1 fruit fly cellular context compared by ENCODE assay signal in the genomic region with DNA sequence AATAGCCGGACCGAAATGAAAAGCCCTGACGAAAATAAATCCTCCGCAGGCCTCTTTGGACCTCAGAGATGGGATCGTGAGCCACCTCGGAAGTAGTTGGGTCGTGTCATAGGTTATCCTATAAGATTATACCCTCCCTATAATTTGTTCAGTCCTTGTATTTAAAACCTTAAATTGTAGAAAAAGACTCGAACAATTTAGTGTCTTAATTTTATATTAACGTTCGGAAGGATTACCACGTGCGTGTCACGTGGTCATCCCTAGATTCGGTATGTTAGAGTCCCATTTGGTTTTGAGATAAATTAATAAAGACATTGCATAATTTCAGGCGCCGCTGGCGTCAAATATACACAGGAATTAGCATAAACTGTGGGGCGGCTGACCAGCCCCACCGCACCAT.
A peak's percentile ranks its signal among the peaks of the same experiment; 100 is the strongest.
TF ChIP-seq lines count a peak whose summit lies in the region.

No protein-coding gene starts in this region.

TF ChIP-seq in whole organism, embryonic, 481 proteins besides CTCF, POLR2A, EP300 and RAD21 (continued from another document):
- TF ChIP-seq nerfin-2 (GFP tag; IDR thresholded peaks at IDR 0.05; lab: Robert Waterston, UW; ENCODE audit: partially characterized antibody) (peak; percentile 60; the same call in 1 of the 2 replicates), sd (tag; optimal IDR thresholded peaks at IDR 0.05; lab: Kevin White, UChicago) (no peak), CG3995 (GFP tag; optimal IDR thresholded peaks at IDR 0.05; lab: Kevin White, UChicago) (no peak), CG9215 (GFP tag; IDR thresholded peaks at IDR 0.05; lab: Robert Waterston, UW) (peak; percentile 24; the same call in 1 of the 2 replicates), ATbp (GFP tag; optimal IDR thresholded peaks at IDR 0.05; lab: Kevin White, UChicago) (peak; percentile 17), Camta (GFP tag; optimal IDR thresholded peaks at IDR 0.05; lab: Kevin White, UChicago) (peak; percentile 34), sna (GFP tag; IDR thresholded peaks at IDR 0.05; lab: Robert Waterston, UW; ENCODE audit: partially characterized antibody) (peak; percentile 85), CG7745 (tag; optimal IDR thresholded peaks at IDR 0.05; lab: Kevin White, UChicago) (no peak), CG12744 (GFP tag; optimal IDR thresholded peaks at IDR 0.05; lab: Kevin White, UChicago) (peak; percentile 32), nmo (GFP tag; optimal IDR thresholded peaks at IDR 0.05; lab: Kevin White, UChicago) (peak; percentile 50), knrl (GFP tag; IDR thresholded peaks at IDR 0.05; lab: Robert Waterston, UW; ENCODE audit: partially characterized antibody) (peak; percentile 72; the same call in 2 of the 3 replicates), hb (GFP tag; IDR thresholded peaks at IDR 0.05; lab: Robert Waterston, UW; ENCODE audit: partially characterized antibody) (peak; percentile 64; the same call in 1 of the 3 replicates), Rfx (GFP tag; IDR thresholded peaks at IDR 0.05; lab: Robert Waterston, UW) (peak; percentile 64), btn (GFP tag; optimal IDR thresholded peaks at IDR 0.05; lab: Kevin White, UChicago) (peak; percentile 34), Dll (GFP tag; IDR thresholded peaks at IDR 0.05; lab: Robert Waterston, UW; ENCODE audit: partially characterized antibody) (peak; percentile 96), Awh (GFP tag; IDR thresholded peaks at IDR 0.05; lab: Robert Waterston, UW) (0 out of 2 replicates have a peak, but pooled peaks have one; percentile 20), CG6683 (GFP tag; optimal IDR thresholded peaks at IDR 0.05; lab: Kevin White, UChicago) (no peak), CG11695 (GFP tag; IDR thresholded peaks at IDR 0.05; lab: Robert Waterston, UW) (peak; percentile 38; the same call in 1 of the 3 replicates), ap (GFP tag; IDR thresholded peaks at IDR 0.05; lab: Robert Waterston, UW) (0 out of 2 replicates have a peak, but pooled peaks have one; percentile 38), seq (GFP tag; IDR thresholded peaks at IDR 0.05; lab: Robert Waterston, UW) (0 out of 2 replicates have a peak, but pooled peaks have one; percentile 19), ci (GFP tag; IDR thresholded peaks at IDR 0.05; lab: Robert Waterston, UW) (peak; percentile 67; the same call in 1 of the 3 replicates), CG4707 (GFP tag; optimal IDR thresholded peaks at IDR 0.05; lab: Kevin White, UChicago) (no peak), CG6765 (GFP tag; optimal IDR thresholded peaks at IDR 0.05; lab: Kevin White, UChicago) (no peak), D19A (tag; optimal IDR thresholded peaks at IDR 0.05; lab: Kevin White, UChicago) (peak; percentile 39), CG15073 (GFP tag; optimal IDR thresholded peaks at IDR 0.05; lab: Kevin White, UChicago) (no peak), row (GFP tag; IDR thresholded peaks at IDR 0.05; lab: Robert Waterston, UW) (peak; percentile 84), cad (GFP tag; optimal IDR thresholded peaks at IDR 0.05; lab: Kevin White, UChicago) (no peak), CG9797 (GFP tag; optimal IDR thresholded peaks at IDR 0.05; lab: Kevin White, UChicago) (no peak), chm (GFP tag; IDR thresholded peaks at IDR 0.05; lab: Robert Waterston, UW) (peak; percentile 60), BEAF-32 (GFP tag; optimal IDR thresholded peaks at IDR 0.05; lab: Kevin White, UChicago) (peak; percentile 74), E2f1 (GFP tag; IDR thresholded peaks at IDR 0.05; lab: Robert Waterston, UW) (no peak), dimm (GFP tag; IDR thresholded peaks at IDR 0.05; lab: Robert Waterston, UW) (no peak), fd3F (GFP tag; optimal IDR thresholded peaks at IDR 0.05; lab: Kevin White, UChicago) (no peak), CG12236 (GFP tag; optimal IDR thresholded peaks at IDR 0.05; lab: Kevin White, UChicago) (no peak), Hand (GFP tag; optimal IDR thresholded peaks at IDR 0.05; lab: Kevin White, UChicago) (no peak), C15 (GFP tag; IDR thresholded peaks at IDR 0.05; lab: Robert Waterston, UW) (no peak), aop (GFP tag; IDR thresholded peaks at IDR 0.05; lab: Robert Waterston, UW) (no peak), stwl (tag; optimal IDR thresholded peaks at IDR 0.05; lab: Kevin White, UChicago) (peak; percentile 35), CG7556 (GFP tag; optimal IDR thresholded peaks at IDR 0.05; lab: Kevin White, UChicago) (peak; percentile 44), CG1529 (GFP tag; optimal IDR thresholded peaks at IDR 0.05; lab: Kevin White, UChicago) (peak; percentile 13), CG12219 (GFP tag; optimal IDR thresholded peaks at IDR 0.05; lab: Kevin White, UChicago) (peak; percentile 43), Mrtf (GFP tag; IDR thresholded peaks at IDR 0.05; lab: Robert Waterston, UW) (0 out of 3 replicates have a peak, but pooled peaks have one; percentile 39), CG18764 (GFP tag; optimal IDR thresholded peaks at IDR 0.05; lab: Kevin White, UChicago) (peak; percentile 32), Rx (GFP tag; IDR thresholded peaks at IDR 0.05; lab: Robert Waterston, UW) (no peak), CG18476 (GFP tag; optimal IDR thresholded peaks at IDR 0.05; lab: Kevin White, UChicago) (peak; percentile 26), sima (GFP tag; optimal IDR thresholded peaks at IDR 0.05; lab: Kevin White, UChicago) (no peak), ken (GFP tag; IDR thresholded peaks at IDR 0.05; lab: Robert Waterston, UW) (no peak; the same call in 2 of the 3 replicates), CG6854 (GFP tag; optimal IDR thresholded peaks at IDR 0.05; lab: Kevin White, UChicago) (peak; percentile 48), p53 (GFP tag; optimal IDR thresholded peaks at IDR 0.05; lab: Kevin White, UChicago) (no peak), Eip74EF (GFP tag; optimal IDR thresholded peaks at IDR 0.05; lab: Kevin White, UChicago) (no peak)
